Fruit fly (Drosophila melanogaster) whole organism, adult: ENCODE measurements around the gene CG12948.

Experiments
- CG11617 ChIP-seq: fragments of 200-800 bp; sonication (Bioruptor generic); optimal IDR thresholded peaks from 2 replicates; lab custom pipeline; 2017; ENCODE audit warnings: mild to moderate bottlenecking, missing biosample characterization, missing genetic modification reagents, missing genetic modification characterization
- CG12768 ChIP-seq: fragments of 200-800 bp; sonication (Bioruptor generic); optimal IDR thresholded peaks from 2 replicates; lab custom pipeline; 2017; ENCODE audit warnings: missing biosample characterization, missing genetic modification characterization, mild to moderate bottlenecking, moderate library complexity, missing genetic modification reagents
- CG14711 ChIP-seq: fragments of 200-800 bp; sonication (Bioruptor generic); optimal IDR thresholded peaks from 2 replicates; lab custom pipeline; 2018; ENCODE audit warnings: missing biosample characterization, mild to moderate bottlenecking, missing genetic modification characterization, moderate library complexity
- CG1620 ChIP-seq: fragments of 200-800 bp; sonication (Bioruptor generic); optimal IDR thresholded peaks from 2 replicates; lab custom pipeline; 2016; ENCODE audit warnings: missing biosample characterization, missing genetic modification characterization
- CG33017 ChIP-seq: fragments of 200-800 bp; sonication (Bioruptor generic); optimal IDR thresholded peaks from 2 replicates; lab custom pipeline; 2018; ENCODE audit warnings: missing biosample characterization, mild to moderate bottlenecking, missing genetic modification characterization, moderate library complexity
- CG5204 ChIP-seq: fragments of 200-800 bp; sonication (Bioruptor generic); optimal IDR thresholded peaks from 2 replicates; lab custom pipeline; 2016; ENCODE audit warnings: missing biosample characterization, missing genetic modification characterization
- CG7045 ChIP-seq: fragments of 200-800 bp; sonication (Bioruptor generic); optimal IDR thresholded peaks from 2 replicates; lab custom pipeline; 2017; ENCODE audit warnings: missing biosample characterization, mild to moderate bottlenecking, missing genetic modification characterization
- CG7101 ChIP-seq: fragments of 200-800 bp; sonication (Bioruptor generic); optimal IDR thresholded peaks from 2 replicates; lab custom pipeline; 2018; ENCODE audit warnings: missing biosample characterization, mild to moderate bottlenecking, missing genetic modification characterization, moderate library complexity
- Clk ChIP-seq: fragments of 200-800 bp; sonication (Bioruptor generic); optimal IDR thresholded peaks from 2 replicates; lab custom pipeline; 2017; ENCODE audit warnings: missing biosample characterization, missing genetic modification characterization
- Crg-1 ChIP-seq: fragments of 200-800 bp; sonication (Bioruptor generic); optimal IDR thresholded peaks from 2 replicates; lab custom pipeline; 2016; ENCODE audit warnings: missing biosample characterization, missing genetic modification characterization
- Hr96 ChIP-seq: fragments of 200-800 bp; sonication (Bioruptor generic); optimal IDR thresholded peaks from 2 replicates; lab custom pipeline; 2016; ENCODE audit warnings: missing biosample characterization, missing genetic modification characterization
- Mnt ChIP-seq: fragments of 200-800 bp; sonication (Bioruptor generic); optimal IDR thresholded peaks from 2 replicates; lab custom pipeline; 2016; ENCODE audit warnings: missing biosample characterization, mild to moderate bottlenecking, missing genetic modification characterization
- bab1 ChIP-seq: fragments of 200-800 bp; sonication (Bioruptor generic); optimal IDR thresholded peaks from 3 replicates; lab custom pipeline; 2019; ENCODE audit warnings: missing biosample characterization, mild to moderate bottlenecking, missing genetic modification characterization, moderate library complexity
- cic ChIP-seq: fragments of 200-800 bp; sonication (Bioruptor generic); optimal IDR thresholded peaks from 2 replicates; lab custom pipeline; 2017; ENCODE audit warnings: missing biosample characterization, mild to moderate bottlenecking, missing genetic modification characterization, moderate library complexity
- cnc ChIP-seq, 2 experiments: fragments of >200 bp; optimal IDR thresholded peaks; 2 replicates each; lab custom pipeline; 2017
- kay ChIP-seq: fragments of 200-800 bp; sonication (Bioruptor generic); peaks from one replicate; lab custom pipeline; 2016; ENCODE audit warnings: missing biosample characterization, missing genetic modification characterization, borderline replicate concordance
- ovo ChIP-seq: fragments of 200-800 bp; sonication (Bioruptor generic); optimal IDR thresholded peaks from 2 replicates; lab custom pipeline; 2016; ENCODE audit warnings: missing biosample characterization, missing genetic modification characterization
- pad ChIP-seq: fragments of 200-800 bp; sonication (Bioruptor generic); optimal IDR thresholded peaks from 3 replicates; lab custom pipeline; 2017; ENCODE audit warnings: missing biosample characterization, missing genetic modification characterization, mild to moderate bottlenecking, moderate library complexity, missing genetic modification reagents
- tj ChIP-seq: fragments of 200-800 bp; sonication (Bioruptor generic); optimal IDR thresholded peaks from 3 replicates; lab custom pipeline; 2017; ENCODE audit warnings: missing biosample characterization, mild to moderate bottlenecking, missing genetic modification characterization, moderate library complexity
- toe ChIP-seq: fragments of 200-800 bp; sonication (Bioruptor generic); optimal IDR thresholded peaks from 2 replicates; lab custom pipeline; 2016; ENCODE audit warnings: missing biosample characterization, missing genetic modification characterization

Gene CG12948

DNA sequence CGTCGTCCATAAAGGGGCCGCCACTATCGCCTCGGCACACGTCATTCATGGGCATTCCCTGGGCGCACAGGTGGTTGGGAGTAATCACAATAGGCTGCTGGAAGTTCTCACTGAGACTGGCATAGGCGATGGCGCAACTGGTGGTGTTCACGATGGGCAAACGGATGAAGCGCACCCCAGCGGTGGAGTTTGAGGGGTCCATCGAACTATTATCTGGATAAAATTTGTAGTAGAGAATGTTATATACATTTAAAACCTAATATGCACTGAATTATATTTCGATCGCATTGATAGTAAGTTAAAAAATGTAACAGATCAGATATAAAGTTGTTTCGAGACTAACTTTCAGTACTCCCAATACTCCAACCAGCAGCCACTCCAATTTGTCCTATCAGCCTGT is 4.3 kb downstream of the CG12948 start, which contains the start of gene CG31415:
Gene CG31415 (plus strand): TSS at position 301 of the 400 bp plus-strand sequence.
- TF ChIP-seq pad (GFP tag; lab: Kevin White, UChicago): no peak
- TF ChIP-seq cic: no peak
- TF ChIP-seq CG1620 (GFP tag; lab: Kevin White, UChicago): no peak
- no peak for TF ChIP-seq Crg-1 (GFP tag; lab: Kevin White, UChicago)
- TF ChIP-seq cnc (optimal IDR thresholded peaks at IDR 0.05; lab: Kevin White, UChicago): no peak
- TF ChIP-seq CG7101 (tag; lab: Kevin White, UChicago): no peak
- no peak for TF ChIP-seq bab1 (GFP tag; lab: Kevin White, UChicago)
- no peak for TF ChIP-seq CG5204 (GFP tag; lab: Kevin White, UChicago)
- TF ChIP-seq Mnt (GFP tag; lab: Kevin White, UChicago): no peak
- no peak for TF ChIP-seq Clk (GFP tag; lab: Kevin White, UChicago)
- TF ChIP-seq CG12768 (GFP tag; lab: Kevin White, UChicago): no peak
- no peak for TF ChIP-seq CG14711
- no peak for TF ChIP-seq ovo
- no peak for TF ChIP-seq Hr96 (GFP tag; lab: Kevin White, UChicago)
- TF ChIP-seq CG7045 (GFP tag; lab: Kevin White, UChicago): no peak
- TF ChIP-seq toe (GFP tag; lab: Kevin White, UChicago): no peak

DNA sequence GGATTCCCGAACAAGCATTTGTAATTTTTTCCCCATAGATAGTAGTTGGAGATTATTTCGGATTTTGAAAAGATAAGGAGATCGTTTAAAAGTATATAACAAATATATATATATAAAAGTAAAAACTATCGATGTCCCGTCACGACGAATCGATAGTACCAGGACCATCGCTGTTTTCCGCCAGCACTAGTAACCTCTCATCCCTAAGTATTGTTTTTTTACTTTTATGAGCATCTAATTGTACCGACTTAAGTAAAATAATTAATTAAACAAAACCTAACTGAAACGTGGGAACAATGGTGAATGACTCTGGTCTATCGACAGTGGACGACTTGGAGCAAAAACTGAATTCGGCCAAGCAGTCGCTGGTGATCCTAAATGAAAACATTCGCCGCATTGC is 6.8 kb downstream of the CG12948 start, which contains the start of gene Pnn:
Gene Pnn (plus strand): TSS at position 187 of the 400 bp plus-strand sequence.
- TF ChIP-seq CG7101 (tag; lab: Kevin White, UChicago) (peak; percentile 2), toe (GFP tag; lab: Kevin White, UChicago) (no peak), CG7045 (GFP tag; lab: Kevin White, UChicago) (no peak), CG11617 (GFP tag; lab: Kevin White, UChicago) (peak; percentile 10), CG1620 (GFP tag; lab: Kevin White, UChicago) (no peak), cnc (optimal IDR thresholded peaks at IDR 0.05; lab: Kevin White, UChicago) (no peak), CG14711 (no peak), tj (GFP tag; lab: Kevin White, UChicago) (no peak), cic (no peak), Clk (GFP tag; lab: Kevin White, UChicago) (no peak), Crg-1 (GFP tag; lab: Kevin White, UChicago) (no peak), CG33017 (tag; lab: Kevin White, UChicago) (no peak), CG12768 (GFP tag; lab: Kevin White, UChicago) (no peak), bab1 (GFP tag; lab: Kevin White, UChicago) (no peak), CG5204 (GFP tag; lab: Kevin White, UChicago) (no peak), ovo (no peak), Mnt (GFP tag; lab: Kevin White, UChicago) (peak; percentile 12), pad (GFP tag; lab: Kevin White, UChicago) (no peak), kay (GFP tag; lab: Kevin White, UChicago) (peak; percentile 58), Hr96 (GFP tag; lab: Kevin White, UChicago) (no peak)

DNA sequence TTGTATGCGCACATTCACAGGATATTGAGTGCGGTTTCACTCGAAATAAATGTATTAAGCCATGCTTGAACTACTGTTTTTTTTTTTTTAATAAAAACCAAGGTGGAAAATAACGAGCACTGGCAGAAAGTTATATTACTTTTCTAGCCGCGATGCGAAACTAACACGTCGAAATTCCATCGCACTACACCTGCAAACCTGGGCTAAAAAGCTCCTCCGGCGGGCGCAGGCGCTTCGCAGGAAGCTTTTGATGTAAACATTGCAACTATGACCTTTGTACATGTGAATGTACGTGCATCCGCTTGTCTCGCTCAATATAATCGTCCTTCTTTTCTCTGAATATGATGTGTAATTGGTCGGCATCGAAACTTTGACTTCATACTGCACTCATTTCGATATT is 7.8 kb downstream of the CG12948 start, which contains the start of gene side-VII:
Gene side-VII (minus strand): TSS at position 187 of the 400 bp plus-strand sequence.
- TF ChIP-seq cic (no peak), kay (GFP tag; lab: Kevin White, UChicago) (peak; percentile 27), tj (GFP tag; lab: Kevin White, UChicago) (no peak), CG1620 (GFP tag; lab: Kevin White, UChicago) (no peak)

DNA sequence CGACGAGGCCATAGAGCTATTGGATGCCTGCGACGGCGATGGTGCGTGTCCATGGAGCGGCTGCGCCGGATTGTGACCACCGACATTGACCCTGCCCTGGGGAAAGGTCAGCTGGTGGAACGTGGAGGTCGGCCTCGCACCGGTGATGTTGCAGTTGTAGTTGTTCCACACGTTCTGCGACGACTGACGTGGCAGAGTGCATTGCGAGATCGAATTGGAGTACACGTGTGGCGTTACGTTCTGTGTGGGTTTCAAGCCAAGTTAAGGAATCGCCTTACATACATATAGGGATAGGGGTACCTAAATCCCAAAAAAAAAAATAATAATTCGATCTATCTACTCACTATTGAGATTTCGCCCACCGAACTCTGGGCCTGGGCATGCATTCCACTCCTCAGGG is 12.4 kb downstream of the CG12948 start:
- TF ChIP-seq CG1620 (GFP tag; lab: Kevin White, UChicago): no peak
- TF ChIP-seq tj (GFP tag; lab: Kevin White, UChicago): no peak
- TF ChIP-seq CG33017 (tag; lab: Kevin White, UChicago): no peak

DNA sequence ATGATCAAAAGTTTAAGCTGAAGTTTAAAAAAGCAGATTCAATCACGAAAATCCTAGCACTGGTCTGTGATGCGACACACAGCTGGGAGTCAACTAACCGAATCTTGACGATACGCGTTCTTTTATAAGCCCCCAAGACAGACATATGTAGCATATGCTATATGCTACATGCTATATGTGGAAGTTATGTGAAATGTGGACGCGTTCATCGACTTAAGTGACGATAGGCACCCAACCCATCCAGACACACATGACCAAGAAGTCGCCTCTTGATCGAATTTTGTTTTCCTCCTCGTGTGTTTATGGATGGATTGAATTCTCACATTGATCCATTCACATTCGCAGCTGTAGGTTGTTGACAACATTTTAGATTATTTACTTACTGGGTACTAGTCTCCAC is 14.4 kb downstream of the CG12948 start, which contains the start of gene alphaTub85E:
Gene alphaTub85E (minus strand): TSS at position 101 of the 400 bp plus-strand sequence.
- TF ChIP-seq ovo: no peak
- TF ChIP-seq kay (GFP tag; lab: Kevin White, UChicago): no peak
- TF ChIP-seq CG7101 (tag; lab: Kevin White, UChicago): no peak
- no peak for TF ChIP-seq CG5204 (GFP tag; lab: Kevin White, UChicago)

DNA sequence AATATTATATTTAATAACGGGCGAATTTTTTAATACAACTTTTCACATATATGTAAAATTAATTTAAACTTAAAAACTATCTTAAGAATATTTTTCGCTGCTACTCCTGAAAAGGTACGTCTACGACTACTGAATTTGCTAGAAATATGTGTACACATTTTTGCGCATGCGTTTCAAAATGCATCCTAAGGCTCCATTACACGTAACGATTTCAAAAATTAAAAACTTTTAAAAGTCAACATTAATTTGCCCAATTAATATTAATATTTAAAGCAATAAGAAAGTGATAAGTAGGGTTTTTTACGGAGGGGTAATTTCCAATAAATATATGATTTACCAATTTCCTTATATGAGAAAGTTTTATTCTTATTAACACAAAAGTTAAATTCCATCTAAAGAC is 16.8 kb downstream of the CG12948 start, which contains the start of gene FoxP:
Gene FoxP (minus strand): TSS at position 89 of the 400 bp plus-strand sequence.
- TF ChIP-seq kay (GFP tag; lab: Kevin White, UChicago): peak; percentile 29
- TF ChIP-seq tj (GFP tag; lab: Kevin White, UChicago): no peak

DNA sequence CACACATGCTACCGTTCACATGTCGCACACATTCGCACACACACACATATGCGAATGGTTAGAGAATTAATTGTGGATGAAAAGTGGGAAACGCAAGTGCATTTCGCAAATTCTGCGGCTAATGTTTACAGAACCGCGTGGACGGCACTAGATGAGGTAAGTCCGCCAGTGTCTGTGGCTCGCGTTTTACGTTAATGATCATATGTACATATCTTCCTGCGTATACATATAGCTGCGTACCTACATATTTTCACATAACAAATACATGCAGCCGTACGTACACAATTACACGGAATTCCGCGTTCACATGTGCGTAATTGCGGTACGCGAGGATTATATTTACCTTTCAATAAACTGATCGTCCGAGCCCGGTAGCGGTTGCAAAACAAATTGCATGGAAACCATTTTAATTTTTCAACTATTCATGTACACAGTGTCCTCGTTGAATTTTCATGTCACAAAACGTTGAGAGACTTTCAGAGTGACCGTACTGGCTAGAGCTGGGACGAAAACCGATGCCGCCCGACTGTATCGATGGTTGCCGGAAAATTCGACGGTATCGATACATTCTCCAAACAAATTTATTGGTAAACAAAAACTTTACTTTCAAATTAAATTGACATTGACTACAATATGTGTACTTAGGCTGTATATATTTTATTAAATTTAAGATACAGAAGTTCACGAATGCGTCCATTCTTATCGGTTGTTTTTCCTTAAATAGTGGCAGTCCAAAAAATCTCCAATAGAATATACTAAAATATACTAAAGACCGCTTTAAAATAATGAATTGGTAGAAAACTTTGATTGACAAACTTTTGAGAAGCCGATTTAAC is 22.2 kb downstream of the CG12948 start, which contains the start of gene hyd:
Gene hyd (minus strand): TSS at position 495 of the 836 bp plus-strand sequence.
- peak; percentile 9 for TF ChIP-seq ovo
- TF ChIP-seq CG7045 (GFP tag; lab: Kevin White, UChicago): no peak
- TF ChIP-seq toe (GFP tag; lab: Kevin White, UChicago): no peak
- TF ChIP-seq Mnt (GFP tag; lab: Kevin White, UChicago): peak; percentile 71
- no peak for TF ChIP-seq CG5204 (GFP tag; lab: Kevin White, UChicago)
- no peak for TF ChIP-seq pad (GFP tag; lab: Kevin White, UChicago)
- TF ChIP-seq CG7101 (tag; lab: Kevin White, UChicago): no peak
- TF ChIP-seq cnc (optimal IDR thresholded peaks at IDR 0.05; lab: Kevin White, UChicago): no peak
- TF ChIP-seq kay (GFP tag; lab: Kevin White, UChicago): no peak
- peak; percentile 8 for TF ChIP-seq cic
- no peak for TF ChIP-seq CG33017 (tag; lab: Kevin White, UChicago)
- TF ChIP-seq bab1 (GFP tag; lab: Kevin White, UChicago): peak; percentile 38
- TF ChIP-seq CG1620 (GFP tag; lab: Kevin White, UChicago): no peak
- TF ChIP-seq tj (GFP tag; lab: Kevin White, UChicago): peak; percentile 4
- no peak for TF ChIP-seq CG11617 (GFP tag; lab: Kevin White, UChicago)
- TF ChIP-seq Crg-1 (GFP tag; lab: Kevin White, UChicago): no peak
- peak; percentile 27 for TF ChIP-seq CG12768 (GFP tag; lab: Kevin White, UChicago)
- TF ChIP-seq CG14711: no peak
- TF ChIP-seq Hr96 (GFP tag; lab: Kevin White, UChicago): no peak
- no peak for TF ChIP-seq Clk (GFP tag; lab: Kevin White, UChicago)
